Fruit fly (Drosophila melanogaster) whole organism, embryonic: ENCODE measurements around the gene dj-1beta.

Experiments used
- CG12942 ChIP-seq: fragments of 200-800 bp; sonication (Bioruptor generic); optimal IDR thresholded peaks from 3 replicates; lab custom pipeline; 2016; ENCODE audit warnings: missing biosample characterization, missing genetic modification characterization
- CG8478 ChIP-seq: fragments of >200 bp; optimal IDR thresholded peaks from 2 replicates; lab custom pipeline; 2018
- CG9609 ChIP-seq: fragments of 200-800 bp; sonication (Bioruptor generic); optimal IDR thresholded peaks from 3 replicates; lab custom pipeline; 2016; ENCODE audit warnings: missing biosample characterization, missing genetic modification characterization
- HLH54F ChIP-seq: fragments of 200-800 bp; sonication (Bioruptor generic); optimal IDR thresholded peaks from 3 replicates; lab custom pipeline; 2016; ENCODE audit warnings: missing biosample characterization, missing genetic modification characterization
- Xbp1 ChIP-seq: fragments of 200-800 bp; sonication (Bioruptor generic); optimal IDR thresholded peaks from 3 replicates; lab custom pipeline; 2016; ENCODE audit warnings: missing biosample characterization, mild to moderate bottlenecking, missing genetic modification characterization
- btn ChIP-seq: fragments of 200-800 bp; sonication (Bioruptor generic); optimal IDR thresholded peaks from 2 replicates; lab custom pipeline; 2016; ENCODE audit warnings: missing biosample characterization, missing genetic modification characterization
- disco-r ChIP-seq: fragments of 200-800 bp; sonication (Bioruptor generic); optimal IDR thresholded peaks from 2 replicates; lab custom pipeline; 2016; ENCODE audit warnings: missing biosample characterization, missing genetic modification characterization
- fd3F ChIP-seq: fragments of 200-800 bp; sonication (Bioruptor generic); optimal IDR thresholded peaks from 2 replicates; lab custom pipeline; 2018; ENCODE audit warnings: missing biosample characterization, mild to moderate bottlenecking, missing genetic modification characterization, moderate library complexity
- gce ChIP-seq: fragments of 200-800 bp; sonication (Bioruptor generic); IDR thresholded peaks from 3 replicates; pipeline ENCODE4 v1.3.6; 2022; ENCODE audit warnings: missing biosample characterization, missing genetic modification characterization
- grn ChIP-seq: fragments of 200-800 bp; sonication (Bioruptor generic); optimal IDR thresholded peaks from 3 replicates; lab custom pipeline; 2017; ENCODE audit warnings: missing biosample characterization, missing genetic modification characterization
- tx ChIP-seq: fragments of 200-800 bp; sonication (Bioruptor generic); optimal IDR thresholded peaks from 2 replicates; lab custom pipeline; 2016; ENCODE audit warnings: missing biosample characterization, missing genetic modification characterization

- TF ChIP-seq tx (GFP tag; lab: Kevin White, UChicago) (no peak), CG9609 (GFP tag; lab: Kevin White, UChicago) (no peak), btn (GFP tag; lab: Kevin White, UChicago) (no peak), grn (no peak), HLH54F (GFP tag; lab: Kevin White, UChicago) (no peak), CG12942 (no peak), Xbp1 (GFP tag; lab: Kevin White, UChicago) (no peak), CG8478 (no peak), fd3F (no peak), gce (GFP tag; lab: Robert Waterston, UW) (no peak), disco-r (GFP tag; lab: Kevin White, UChicago) (no peak)
These were observed 43.5 kb downstream of the dj-1beta start for dm6 chr3R:30850460-30850859.
